Fruit fly (Drosophila melanogaster) whole organism: ENCODE results near the gene boi.

Experiments
- CG8478 ChIP-seq: fragments of >200 bp; optimal IDR thresholded peaks from 2 replicates; lab custom pipeline; 2018; ENCODE audit warnings: inconsistent platforms
- Dll ChIP-seq: fragments of >200 bp; optimal IDR thresholded peaks from 2 replicates; lab custom pipeline; 2017
- EcR ChIP-seq, 2 experiments: fragments of >200 bp; optimal IDR thresholded peaks; 2 replicates each; lab custom pipeline; 2017; ENCODE audit warnings: missing biosample characterization in 2 of 2, missing genetic modification characterization in 2 of 2, missing genetic modification reagents in 2 of 2
- pan ChIP-seq: fragments of >200 bp; optimal IDR thresholded peaks from 2 replicates; lab custom pipeline; 2017
- psq ChIP-seq: fragments of >200 bp; optimal IDR thresholded peaks from 2 replicates; lab custom pipeline; 2017
- usp ChIP-seq: fragments of >200 bp; optimal IDR thresholded peaks from 2 replicates; lab custom pipeline; 2017; ENCODE audit warnings: missing biosample characterization, missing genetic modification characterization, mixed read lengths

boi gene

dm6 chrX:2425755-2426154 is 44.1 kb downstream of the boi start, which contains the start of gene CG32797:
TSS of gene CG32797 (minus strand) at chrX:2425855.
- no peak for TF ChIP-seq Dll (lab: Kevin White, UChicago)
- TF ChIP-seq psq (lab: Kevin White, UChicago), result no peak
- no peak for TF ChIP-seq CG8478 (lab: Kevin White, UChicago)

- TF ChIP-seq Dll (lab: Kevin White, UChicago) (no peak), pan (no peak)
Measured at dm6 chrX:2419518-2419917, 50.3 kb downstream of the boi start.

- TF ChIP-seq pan, result no peak
- no peak for TF ChIP-seq usp (GFP tag; lab: Kevin White, UChicago)
- no peak for TF ChIP-seq Dll (lab: Kevin White, UChicago)
- no peak for TF ChIP-seq EcR (GFP tag; optimal IDR thresholded peaks at IDR 0.05; lab: Kevin White, UChicago)
- TF ChIP-seq CG8478 (lab: Kevin White, UChicago), result no peak
- TF ChIP-seq psq (lab: Kevin White, UChicago), result no peak
Measured at dm6 chrX:2410805-2411204, 59.0 kb downstream of the boi start, which contains the start of gene CG12496. TSS of gene CG12496 (minus strand) at chrX:2410901.

dm6 chrX:2408675-2409163 is 61.1 kb downstream of the boi start:
- TF ChIP-seq pan, result no peak
- no peak for TF ChIP-seq usp (GFP tag; lab: Kevin White, UChicago)
- no peak for TF ChIP-seq EcR (GFP tag; optimal IDR thresholded peaks at IDR 0.05; lab: Kevin White, UChicago)
- TF ChIP-seq CG8478 (lab: Kevin White, UChicago), result no peak
- no peak for TF ChIP-seq Dll (lab: Kevin White, UChicago)
- TF ChIP-seq psq (lab: Kevin White, UChicago), result no peak

dm6 chrX:2399438-2399837 is 70.4 kb downstream of the boi start:
- TF ChIP-seq psq (lab: Kevin White, UChicago) (no peak), usp (GFP tag; lab: Kevin White, UChicago) (no peak), CG8478 (lab: Kevin White, UChicago) (no peak), Dll (lab: Kevin White, UChicago) (no peak), EcR (GFP tag; optimal IDR thresholded peaks at IDR 0.05; lab: Kevin White, UChicago) (no peak), pan (no peak)

dm6 chrX:2396204-2396882 is 73.5 kb downstream of the boi start:
- TF ChIP-seq usp (GFP tag; lab: Kevin White, UChicago), result no peak
- TF ChIP-seq pan, result no peak
- TF ChIP-seq Dll (lab: Kevin White, UChicago), result no peak
- TF ChIP-seq EcR (GFP tag; optimal IDR thresholded peaks at IDR 0.05; lab: Kevin White, UChicago), result no peak
- TF ChIP-seq psq (lab: Kevin White, UChicago), result no peak
- TF ChIP-seq CG8478 (lab: Kevin White, UChicago), result no peak

dm6 chrX:2394516-2394915 is 75.3 kb downstream of the boi start:
- TF ChIP-seq Dll (lab: Kevin White, UChicago), result no peak
- no peak for TF ChIP-seq EcR (GFP tag; optimal IDR thresholded peaks at IDR 0.05; lab: Kevin White, UChicago)
- no peak for TF ChIP-seq CG8478 (lab: Kevin White, UChicago)
- no peak for TF ChIP-seq usp (GFP tag; lab: Kevin White, UChicago)
- no peak for TF ChIP-seq pan
